Fruit fly (Drosophila melanogaster) whole organism, embryonic: Measurements from ENCODE around the gene CG2854.

Experiments
- Antp ChIP-seq: fragments of 200-800 bp; sonication (Bioruptor generic); optimal IDR thresholded peaks from 3 replicates; lab custom pipeline; 2016; ENCODE audit warnings: missing biosample characterization, missing genetic modification characterization
- CG10209 ChIP-seq: fragments of 200-800 bp; sonication (Bioruptor generic); optimal IDR thresholded peaks from 3 replicates; lab custom pipeline; 2017; ENCODE audit warnings: missing biosample characterization, mild to moderate bottlenecking, missing genetic modification characterization, missing genetic modification reagents
- CG1024 ChIP-seq: fragments of 200-800 bp; sonication (Bioruptor generic); IDR thresholded peaks from 2 replicates; pipeline ENCODE4 v1.3.6; 2022; ENCODE audit warnings: missing biosample characterization, missing genetic modification characterization
- CG12071 ChIP-seq: fragments of 200-800 bp; sonication (Bioruptor generic); optimal IDR thresholded peaks from 3 replicates; lab custom pipeline; 2018; ENCODE audit warnings: missing biosample characterization, mild to moderate bottlenecking, missing genetic modification characterization
- CG12236 ChIP-seq: fragments of 200-800 bp; sonication (Bioruptor generic); optimal IDR thresholded peaks from 2 replicates; lab custom pipeline; 2016; ENCODE audit warnings: missing biosample characterization, missing genetic modification characterization
- CG12299 ChIP-seq: fragments of 200-800 bp; sonication (Bioruptor generic); optimal IDR thresholded peaks from 2 replicates; lab custom pipeline; 2018; ENCODE audit warnings: missing biosample characterization, mild to moderate bottlenecking, missing genetic modification characterization
- CG14014 ChIP-seq: fragments of 200-800 bp; sonication (Bioruptor generic); IDR thresholded peaks from 2 replicates; pipeline ENCODE4 v1.3.6; 2022; ENCODE audit warnings: missing biosample characterization, missing genetic modification characterization
- CG15479 ChIP-seq: fragments of 200-800 bp; sonication (Bioruptor generic); optimal IDR thresholded peaks from 3 replicates; lab custom pipeline; 2019; ENCODE audit warnings: missing biosample characterization, mild to moderate bottlenecking, missing genetic modification characterization, moderate library complexity
- CG17328 ChIP-seq: fragments of 200-800 bp; sonication (Bioruptor generic); IDR thresholded peaks from 2 replicates; pipeline ENCODE4 v1.3.6; 2022; ENCODE audit warnings: missing biosample characterization, missing genetic modification characterization
- CG3163 ChIP-seq: fragments of 200-800 bp; sonication (Bioruptor generic); optimal IDR thresholded peaks from 3 replicates; lab custom pipeline; 2016; ENCODE audit warnings: missing biosample characterization, missing genetic modification characterization
- CG4328 ChIP-seq: fragments of 200-800 bp; sonication (Bioruptor generic); optimal IDR thresholded peaks from 3 replicates; lab custom pipeline; 2017; ENCODE audit warnings: missing biosample characterization, missing genetic modification reagents, missing genetic modification characterization
- CG4360 ChIP-seq: fragments of 200-800 bp; sonication (Bioruptor generic); IDR thresholded peaks from 2 replicates; pipeline ENCODE4 v1.3.6; 2022; ENCODE audit warnings: missing biosample characterization, missing genetic modification characterization
- CG4424 ChIP-seq: fragments of 200-800 bp; sonication (Bioruptor generic); optimal IDR thresholded peaks from 3 replicates; lab custom pipeline; 2016; ENCODE audit warnings: missing biosample characterization, missing genetic modification characterization
- CG5953 ChIP-seq: fragments of 200-800 bp; sonication (Bioruptor generic); IDR thresholded peaks from 2 replicates; pipeline ENCODE4 v1.3.6; 2022; ENCODE audit warnings: missing biosample characterization, missing genetic modification characterization
- CG6175 ChIP-seq: fragments of 200-800 bp; sonication (Bioruptor generic); IDR thresholded peaks from 3 replicates; pipeline ENCODE4 v1.3.6; 2022; ENCODE audit warnings: missing biosample characterization, missing genetic modification characterization
- CG6254 ChIP-seq: fragments of 200-800 bp; sonication (Bioruptor generic); optimal IDR thresholded peaks from 3 replicates; lab custom pipeline; 2017; ENCODE audit warnings: mild to moderate bottlenecking, missing biosample characterization, missing genetic modification reagents, missing genetic modification characterization
- CG6654 ChIP-seq: fragments of 200-800 bp; sonication (Bioruptor generic); optimal IDR thresholded peaks from 2 replicates; lab custom pipeline; 2017; ENCODE audit warnings: missing biosample characterization, mild to moderate bottlenecking, missing genetic modification characterization
- CG7556 ChIP-seq: fragments of 200-800 bp; sonication (Bioruptor generic); optimal IDR thresholded peaks from 2 replicates; lab custom pipeline; 2017; ENCODE audit warnings: missing biosample characterization, mild to moderate bottlenecking, missing genetic modification characterization
- CG8089 ChIP-seq: fragments of 200-800 bp; sonication (Bioruptor generic); optimal IDR thresholded peaks from 3 replicates; lab custom pipeline; 2016; ENCODE audit warnings: missing biosample characterization, missing genetic modification characterization
- H2.0 ChIP-seq: fragments of 200-800 bp; sonication (Bioruptor generic); IDR thresholded peaks from 2 replicates; pipeline ENCODE4 v1.3.6; 2022; ENCODE audit warnings: missing biosample characterization, missing genetic modification characterization
- Kr ChIP-seq: fragments of 200-800 bp; sonication (Bioruptor generic); optimal IDR thresholded peaks from 2 replicates; lab custom pipeline; 2017; ENCODE audit warnings: missing biosample characterization, mild to moderate bottlenecking, missing genetic modification characterization
- Oli ChIP-seq: fragments of 200-800 bp; sonication (Bioruptor generic); optimal IDR thresholded peaks from 2 replicates; lab custom pipeline; 2018; ENCODE audit warnings: missing biosample characterization, mild to moderate bottlenecking, missing genetic modification characterization, moderate library complexity
- Sox100B ChIP-seq: fragments of 200-800 bp; sonication (Bioruptor generic); optimal IDR thresholded peaks from 3 replicates; lab custom pipeline; 2018; ENCODE audit warnings: missing biosample characterization, mild to moderate bottlenecking, missing genetic modification characterization
- Sry-β ChIP-seq: fragments of 200-800 bp; sonication (Bioruptor generic); optimal IDR thresholded peaks from 2 replicates; lab custom pipeline; 2018; ENCODE audit warnings: missing biosample characterization, mild to moderate bottlenecking, missing genetic modification characterization, moderate library complexity
- YL-1 ChIP-seq: fragments of 200-800 bp; sonication (Bioruptor generic); optimal IDR thresholded peaks from 3 replicates; lab custom pipeline; 2017; ENCODE audit warnings: missing biosample characterization, mild to moderate bottlenecking, missing genetic modification characterization
- ato ChIP-seq: fragments of 200-800 bp; sonication (Bioruptor generic); IDR thresholded peaks from 2 replicates; pipeline ENCODE4 v1.3.6; 2022; ENCODE audit warnings: missing biosample characterization, missing genetic modification characterization; ENCODE audit not compliant: partially characterized antibody
- bcd ChIP-seq: fragments of 200-800 bp; sonication (Bioruptor generic); optimal IDR thresholded peaks from 2 replicates; lab custom pipeline; 2017; ENCODE audit warnings: missing biosample characterization, mild to moderate bottlenecking, missing genetic modification characterization
- cg ChIP-seq: fragments of 200-800 bp; sonication (Bioruptor generic); optimal IDR thresholded peaks from 3 replicates; lab custom pipeline; 2019; ENCODE audit warnings: missing biosample characterization, mild to moderate bottlenecking, missing genetic modification characterization, moderate library complexity
- chif ChIP-seq, 2 experiments: fragments of 200-800 bp; sonication (Bioruptor generic); optimal IDR thresholded peaks; 3 replicates each; lab custom pipeline; 2016; ENCODE audit warnings: missing biosample characterization in 2 of 2, missing genetic modification characterization in 2 of 2
- chinmo ChIP-seq: fragments of 200-800 bp; sonication (Bioruptor generic); IDR thresholded peaks from 4 replicates; pipeline ENCODE4 v1.3.6; 2022; ENCODE audit warnings: missing biosample characterization, missing genetic modification characterization; ENCODE audit not compliant: partially characterized antibody
- chn ChIP-seq: fragments of 200-800 bp; sonication (Bioruptor generic); optimal IDR thresholded peaks from 2 replicates; lab custom pipeline; 2016; ENCODE audit warnings: missing biosample characterization, missing genetic modification characterization
- ci ChIP-seq: fragments of 200-800 bp; sonication (Bioruptor generic); IDR thresholded peaks from 3 replicates; pipeline ENCODE4 v1.3.6; 2022; ENCODE audit warnings: missing biosample characterization, missing genetic modification characterization
- crol ChIP-seq: fragments of 200-800 bp; sonication (Bioruptor generic); IDR thresholded peaks from 2 replicates; pipeline ENCODE4 v1.3.6; 2022; ENCODE audit warnings: missing biosample characterization, missing genetic modification characterization
- dimm ChIP-seq: fragments of 200-800 bp; sonication (Bioruptor generic); IDR thresholded peaks from 2 replicates; pipeline ENCODE4 v1.3.6; 2022; ENCODE audit warnings: missing biosample characterization, missing genetic modification characterization
- ewg ChIP-seq: fragments of 200-800 bp; sonication (Bioruptor generic); optimal IDR thresholded peaks from 3 replicates; lab custom pipeline; 2017; ENCODE audit warnings: mild to moderate bottlenecking, missing biosample characterization, missing genetic modification reagents, missing genetic modification characterization
- eyg ChIP-seq: fragments of 200-800 bp; sonication (Bioruptor generic); optimal IDR thresholded peaks from 3 replicates; lab custom pipeline; 2016; ENCODE audit warnings: missing biosample characterization, missing genetic modification characterization
- fd96Cb ChIP-seq: fragments of 200-800 bp; sonication (Bioruptor generic); optimal IDR thresholded peaks from 2 replicates; lab custom pipeline; 2018; ENCODE audit warnings: missing biosample characterization, mild to moderate bottlenecking, missing genetic modification characterization, moderate library complexity
- fru ChIP-seq: fragments of >200 bp; optimal IDR thresholded peaks from 2 replicates; lab custom pipeline; 2017
- gce ChIP-seq: fragments of 200-800 bp; sonication (Bioruptor generic); IDR thresholded peaks from 3 replicates; pipeline ENCODE4 v1.3.6; 2022; ENCODE audit warnings: missing biosample characterization, missing genetic modification characterization
- grau ChIP-seq: fragments of 200-800 bp; optimal IDR thresholded peaks from 3 replicates; lab custom pipeline; 2019; ENCODE audit warnings: missing biosample characterization, mild to moderate bottlenecking, missing genetic modification characterization, moderate library complexity
- kay ChIP-seq: fragments of 200-800 bp; sonication (Bioruptor generic); optimal IDR thresholded peaks from 2 replicates; lab custom pipeline; 2016; ENCODE audit warnings: missing biosample characterization, missing genetic modification characterization
- lov ChIP-seq, 2 experiments: fragments of 200-800 bp in 1 of 2; fragments of >200 bp in 1 of 2; sonication (Bioruptor generic) in 1 of 2; IDR thresholded peaks in 1 of 2; optimal IDR thresholded peaks in 1 of 2; 2 replicates in 1 of 2; 3 replicates in 1 of 2; pipeline versions ENCODE4 v1.3.6 to Lab custom; 2017 to 2022; ENCODE audit warnings: missing biosample characterization in 1 of 2, missing genetic modification characterization in 1 of 2
- org-1 ChIP-seq: fragments of 200-800 bp; sonication (Bioruptor generic); optimal IDR thresholded peaks from 2 replicates; lab custom pipeline; 2017; ENCODE audit warnings: missing biosample characterization, missing genetic modification characterization
- pnt ChIP-seq: fragments of 200-800 bp; sonication (Bioruptor generic); optimal IDR thresholded peaks from 3 replicates; lab custom pipeline; 2016; ENCODE audit warnings: missing biosample characterization, missing genetic modification characterization
- tx ChIP-seq: fragments of 200-800 bp; sonication (Bioruptor generic); optimal IDR thresholded peaks from 2 replicates; lab custom pipeline; 2016; ENCODE audit warnings: missing biosample characterization, missing genetic modification characterization
- unc-4 ChIP-seq: fragments of 200-800 bp; sonication (Bioruptor generic); IDR thresholded peaks from 2 replicates; pipeline ENCODE4 v1.3.6; 2022; ENCODE audit warnings: missing biosample characterization, missing genetic modification characterization; ENCODE audit not compliant: partially characterized antibody
- wor ChIP-seq: fragments of 200-800 bp; sonication (Bioruptor generic); IDR thresholded peaks from 2 replicates; pipeline ENCODE4 v1.3.6; 2022; ENCODE audit warnings: missing biosample characterization, missing genetic modification characterization
- zf30C ChIP-seq: fragments of 200-800 bp; sonication (Bioruptor generic); optimal IDR thresholded peaks from 3 replicates; lab custom pipeline; 2018; ENCODE audit warnings: missing biosample characterization, mild to moderate bottlenecking, missing genetic modification characterization

Gene CG2854

dm6 chrX:2294474-2295434, 32.2 kb upstream of the CG2854 start (continued):
- TF ChIP-seq ewg (GFP tag; lab: Kevin White, UChicago) (peak; percentile 11), CG6254 (GFP tag; lab: Kevin White, UChicago) (peak; percentile 43), dimm (GFP tag; lab: Robert Waterston, UW) (0 out of 2 replicates have a peak, but pooled peaks have one; percentile 35), lov (optimal IDR thresholded peaks at IDR 0.05; lab: Kevin White, UChicago) (no peak), lov (GFP tag; IDR thresholded peaks at IDR 0.05; lab: Robert Waterston, UW) (0 out of 3 replicates have a peak, but pooled peaks have one; percentile 30), CG3163 (peak; percentile 69), Sry-β (GFP tag; lab: Kevin White, UChicago) (no peak), H2.0 (GFP tag; lab: Robert Waterston, UW) (no peak), unc-4 (no peak), CG6654 (GFP tag; lab: Kevin White, UChicago) (no peak), CG4360 (GFP tag; lab: Robert Waterston, UW) (peak; percentile 85), Antp (GFP tag; lab: Kevin White, UChicago) (peak; percentile 21), gce (peak; percentile 76; the same call in 1 of the 3 replicates), cg (GFP tag; lab: Kevin White, UChicago) (peak; percentile 66), CG12299 (no peak), CG5953 (GFP tag; lab: Robert Waterston, UW) (0 out of 2 replicates have a peak, but pooled peaks have one; percentile 8), YL-1 (GFP tag; lab: Kevin White, UChicago) (no peak), chinmo (GFP tag; lab: Robert Waterston, UW) (peak; percentile 67; the same call in 1 of the 4 replicates), CG8089 (GFP tag; lab: Kevin White, UChicago) (peak; percentile 27), CG1024 (GFP tag; lab: Robert Waterston, UW) (peak; percentile 34; the same call in 1 of the 2 replicates), CG4424 (GFP tag; lab: Kevin White, UChicago) (no peak), CG15479 (peak; percentile 85), chn (no peak), CG10209 (peak; percentile 20), fru (lab: Kevin White, UChicago) (no peak), wor (GFP tag; lab: Robert Waterston, UW) (no peak), ci (GFP tag; lab: Robert Waterston, UW) (peak; percentile 61), Sox100B (GFP tag; lab: Kevin White, UChicago) (peak; percentile 3), kay (GFP tag; lab: Kevin White, UChicago) (no peak), CG7556 (no peak), org-1 (GFP tag; lab: Kevin White, UChicago) (peak; percentile 15), ato (no peak), CG14014 (GFP tag; lab: Robert Waterston, UW) (peak; percentile 12; the same call in 1 of the 2 replicates), tx (GFP tag; lab: Kevin White, UChicago) (no peak), CG12071 (GFP tag; lab: Kevin White, UChicago) (peak; percentile 26), CG6175 (no peak), pnt (peak; percentile 14), eyg (GFP tag; lab: Kevin White, UChicago) (no peak), bcd (peak; percentile 16), CG4328 (GFP tag; lab: Kevin White, UChicago) (peak; percentile 45), zf30C (no peak), Oli (tag; lab: Kevin White, UChicago) (no peak), fd96Cb (tag; lab: Kevin White, UChicago) (peak; percentile 7), CG17328 (GFP tag; lab: Robert Waterston, UW) (0 out of 2 replicates have a peak, but pooled peaks have one; percentile 10), grau (tag; lab: Kevin White, UChicago) (no peak), crol (GFP tag; lab: Robert Waterston, UW) (peak; percentile 68; the same call in 1 of the 2 replicates), Kr (peak; percentile 41), CG12236 (GFP tag; lab: Kevin White, UChicago) (peak; percentile 20), chif (GFP tag; optimal IDR thresholded peaks at IDR 0.05; lab: Kevin White, UChicago) (peak; percentile 15 to 30)
